Fruit fly (Drosophila melanogaster): ENCODE results near the gene Rpt4.
A peak's percentile ranks its signal among the peaks of the same experiment; 100 is the strongest.

Rpt4 gene

DNA sequence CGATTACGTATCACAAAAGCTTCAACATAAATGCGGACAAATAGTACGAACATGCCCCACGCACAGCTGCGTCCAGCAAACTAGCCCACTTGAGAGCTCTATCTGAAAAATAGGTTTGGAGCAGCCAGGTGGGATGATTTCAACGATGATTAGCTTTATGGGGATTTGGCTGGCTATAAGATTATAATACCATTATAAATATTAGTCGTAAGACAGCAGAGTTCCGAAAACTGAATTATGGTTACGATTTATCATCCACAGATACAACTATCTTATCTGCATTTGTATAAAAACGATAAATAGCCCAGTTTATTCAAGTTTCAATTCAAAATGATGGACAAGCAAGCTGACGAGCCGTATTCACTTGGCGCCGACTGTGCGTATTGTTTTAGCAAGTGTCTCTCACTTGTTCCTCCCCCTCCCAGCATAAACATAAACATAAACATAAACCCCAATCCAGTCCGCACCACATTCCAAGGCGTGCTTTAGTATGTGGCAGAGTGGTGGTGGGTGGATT is 27.4 kb downstream of the Rpt4 start:
- TF ChIP-seq CG6808 (GFP tag; optimal IDR thresholded peaks at IDR 0.05) (peak; percentile 22), Hr4 (GFP tag; optimal IDR thresholded peaks at IDR 0.05) (peak; percentile 67), CG3032 (tag; optimal IDR thresholded peaks at IDR 0.05) (peak; percentile 5), fd59A (GFP tag; optimal IDR thresholded peaks at IDR 0.05) (peak; percentile 18), Ets96B (tag; optimal IDR thresholded peaks at IDR 0.05) (peak; percentile 36), CG11294 (GFP tag; IDR thresholded peaks at IDR 0.05) (no peak), topi (GFP tag; optimal IDR thresholded peaks at IDR 0.05) (peak; percentile 38), CG10631 (GFP tag; optimal IDR thresholded peaks at IDR 0.05) (no peak), Lpt (GFP tag; optimal IDR thresholded peaks at IDR 0.05) (peak; percentile 24), cyc (GFP tag; optimal IDR thresholded peaks at IDR 0.05) (no peak), acj6 (GFP tag; optimal IDR thresholded peaks at IDR 0.05) (peak; percentile 21), lz (GFP tag; optimal IDR thresholded peaks at IDR 0.05) (peak; percentile 17), CG4318 (GFP tag; optimal IDR thresholded peaks at IDR 0.05) (peak; percentile 11), Hr39 (GFP tag; optimal IDR thresholded peaks at IDR 0.05) (no peak), CG8632 (GFP tag; optimal IDR thresholded peaks at IDR 0.05) (no peak), CG6854 (GFP tag; optimal IDR thresholded peaks at IDR 0.05) (no peak), CG16779 (tag; optimal IDR thresholded peaks at IDR 0.05) (no peak), net (GFP tag; optimal IDR thresholded peaks at IDR 0.05) (peak; percentile 43), CG6792 (GFP tag; optimal IDR thresholded peaks at IDR 0.05) (peak; percentile 8), CG6276 (GFP tag; optimal IDR thresholded peaks at IDR 0.05) (peak; percentile 79), pdm3 (GFP tag; optimal IDR thresholded peaks at IDR 0.05) (peak; percentile 52), spab (GFP tag; optimal IDR thresholded peaks at IDR 0.05) (no peak), CG15336 (GFP tag; IDR thresholded peaks at IDR 0.05) (peak; percentile 77), dsx (GFP tag; optimal IDR thresholded peaks at IDR 0.05; ENCODE audit: poor library complexity, severe bottlenecking) (peak; percentile 1), svp (GFP tag) (peak; percentile 68), eg (GFP tag; IDR thresholded peaks at IDR 0.05) (peak; percentile 53; the same call in 2 of the 3 replicates), Sox15 (GFP tag; optimal IDR thresholded peaks at IDR 0.05) (peak; percentile 14), ss (GFP tag; optimal IDR thresholded peaks at IDR 0.05) (peak in 1 of 2 experiments; percentile 10), CG10669 (GFP tag; optimal IDR thresholded peaks at IDR 0.05) (peak; percentile 21), Eip78C (GFP tag) (peak; percentile 88), fd85E (GFP tag; optimal IDR thresholded peaks at IDR 0.05) (no peak), vri (GFP tag; optimal IDR thresholded peaks at IDR 0.05) (no peak), achi (GFP tag; optimal IDR thresholded peaks at IDR 0.05) (peak; percentile 37), Sox14 (GFP tag; optimal IDR thresholded peaks at IDR 0.05) (peak; percentile 19), OdsH (GFP tag; optimal IDR thresholded peaks at IDR 0.05) (peak; percentile 22), CG1621 (tag; optimal IDR thresholded peaks at IDR 0.05) (no peak), CG8119 (GFP tag; IDR thresholded peaks at IDR 0.05) (peak; percentile 64; the same call in 2 of the 3 replicates), Smox (GFP tag; optimal IDR thresholded peaks at IDR 0.05) (no peak), dac (GFP tag; optimal IDR thresholded peaks at IDR 0.05) (peak; percentile 55), CG8319 (GFP tag; optimal IDR thresholded peaks at IDR 0.05) (peak; percentile 14), salr (GFP tag; optimal IDR thresholded peaks at IDR 0.05) (peak in 1 of 2 experiments; percentile 25), esn (GFP tag; optimal IDR thresholded peaks at IDR 0.05) (no peak), CG3919 (GFP tag; optimal IDR thresholded peaks at IDR 0.05) (peak; percentile 19), Eip75B (GFP tag; optimal IDR thresholded peaks at IDR 0.05) (peak; percentile 16), CG32006 (GFP tag; optimal IDR thresholded peaks at IDR 0.05) (peak; percentile 77), CG9139 (GFP tag; optimal IDR thresholded peaks at IDR 0.05) (no peak), CG11762 (GFP tag; optimal IDR thresholded peaks at IDR 0.05; ENCODE audit: insufficient read depth) (peak; percentile 15), Met (GFP tag; optimal IDR thresholded peaks at IDR 0.05) (peak; percentile 5), fkh (GFP tag; optimal IDR thresholded peaks at IDR 0.05) (peak; percentile 68)

All from whole organism, prepupa.